Fruit fly (Drosophila melanogaster): ENCODE data around the gene CheB38a.

DNA sequence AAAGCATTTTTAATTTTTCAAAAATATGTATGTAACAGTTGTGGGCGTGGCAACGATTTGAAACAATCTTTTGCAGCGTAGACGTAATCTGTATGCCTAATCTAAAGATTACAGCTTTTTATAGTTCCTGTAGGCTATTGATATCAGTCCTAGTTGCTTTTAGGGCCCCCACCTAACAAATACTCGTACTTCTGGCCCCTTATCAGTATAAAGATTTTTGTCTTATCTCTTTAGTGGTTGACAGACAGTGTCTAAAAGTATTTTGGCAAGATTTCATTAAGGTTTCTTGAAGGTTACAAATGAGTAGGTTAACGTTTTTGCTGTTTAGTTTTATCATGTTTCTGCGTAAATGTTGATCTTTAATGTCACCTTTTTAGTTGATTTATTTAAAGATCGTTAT lies 10.4 kb upstream of the CheB38a start:
- TF ChIP-seq CG31365 (tag; optimal IDR thresholded peaks at IDR 0.05) (no peak), CG1792 (GFP tag; optimal IDR thresholded peaks at IDR 0.05) (no peak), Gug (GFP tag; IDR thresholded peaks at IDR 0.05) (no peak), CG3407 (GFP tag; optimal IDR thresholded peaks at IDR 0.05) (no peak), so (GFP tag; IDR thresholded peaks at IDR 0.05) (no peak), Sox102F (GFP tag; optimal IDR thresholded peaks at IDR 0.05) (no peak), tup (GFP tag; optimal IDR thresholded peaks at IDR 0.05) (no peak), dimm (GFP tag; IDR thresholded peaks at IDR 0.05) (no peak), tap (tag; optimal IDR thresholded peaks at IDR 0.05) (no peak), CG4707 (GFP tag; optimal IDR thresholded peaks at IDR 0.05) (no peak), CG7786 (GFP tag; optimal IDR thresholded peaks at IDR 0.05) (no peak), toy (GFP tag; IDR thresholded peaks at IDR 0.05) (no peak)

Measured in whole organism, embryonic.